Worm (Caenorhabditis elegans) whole organism, L1 larva: ENCODE results near the gene Y53G8B.2.

Experiments
- C04F5.9 ChIP-seq: sonication (generic microtip); optimal IDR thresholded peaks from 2 replicates; lab custom pipeline; 2016; ENCODE audit warnings: missing genetic modification characterization, missing compliant biosample characterization
- F16B12.6 ChIP-seq: fragments of 150-350 bp; optimal IDR thresholded peaks from 2 replicates; lab custom pipeline; 2014; ENCODE audit warnings: missing biosample characterization, missing genetic modification characterization
- Y116A8C.19 ChIP-seq: sonication (generic microtip); optimal IDR thresholded peaks from 2 replicates; lab custom pipeline; 2016; ENCODE audit warnings: missing compliant biosample characterization, missing genetic modification characterization, borderline replicate concordance
- alr-1 ChIP-seq: fragments of 200-800 bp; sonication (Bioruptor generic); optimal IDR thresholded peaks from 2 replicates; lab custom pipeline; 2018; ENCODE audit warnings: borderline replicate concordance, mild to moderate bottlenecking, missing genetic modification characterization, missing compliant biosample characterization
- ceh-63 ChIP-seq: fragments of 200-800 bp; sonication (Bioruptor generic); optimal IDR thresholded peaks from 2 replicates; lab custom pipeline; 2018; ENCODE audit warnings: mild to moderate bottlenecking, missing genetic modification characterization, missing compliant biosample characterization
- ceh-8 ChIP-seq: fragments of 200-800 bp; sonication (Bioruptor generic); optimal IDR thresholded peaks from 2 replicates; lab custom pipeline; 2018; ENCODE audit warnings: mild to moderate bottlenecking, missing genetic modification characterization, moderate library complexity, missing compliant biosample characterization
- ceh-90 ChIP-seq: sonication (generic microtip); optimal IDR thresholded peaks from 2 replicates; lab custom pipeline; 2016; ENCODE audit warnings: missing genetic modification characterization, missing compliant biosample characterization
- elt-3 ChIP-seq, 6 experiments: fragments of 150-350 bp in 1 of 6; sonication (generic microtip); optimal IDR thresholded peaks; 2 replicates each; lab custom pipeline; 2017 to 2018; ENCODE audit warnings: missing biosample characterization in 6 of 6, missing genetic modification characterization in 6 of 6, inconsistent platforms in 1 of 6
- ets-5 ChIP-seq: fragments of 200-800 bp; sonication (Bioruptor generic); IDR thresholded peaks from 2 replicates; pipeline ENCODE4 v1.3.6; 2022; ENCODE audit warnings: missing genetic modification characterization, missing compliant biosample characterization
- fkh-4 ChIP-seq: sonication (generic microtip); optimal IDR thresholded peaks from 2 replicates; lab custom pipeline; 2016; ENCODE audit warnings: missing compliant biosample characterization, missing genetic modification characterization, borderline replicate concordance
- fkh-8 ChIP-seq: sonication (generic microtip); optimal IDR thresholded peaks from 2 replicates; lab custom pipeline; 2016; ENCODE audit warnings: mild to moderate bottlenecking, missing genetic modification characterization, missing compliant biosample characterization
- fos-1 ChIP-seq: fragments of 150-350 bp; optimal IDR thresholded peaks from 2 replicates; lab custom pipeline; 2014; ENCODE audit warnings: missing biosample characterization, missing genetic modification characterization
- grh-1 ChIP-seq: fragments of 200-800 bp; sonication (Bioruptor generic); IDR thresholded peaks from 2 replicates; pipeline ENCODE4 v1.3.6; 2022; ENCODE audit warnings: missing genetic modification reagents, missing genetic modification characterization, missing compliant biosample characterization
- hpl-2 ChIP-seq: fragments of 150-350 bp; optimal IDR thresholded peaks from 2 replicates; lab custom pipeline; 2014; ENCODE audit warnings: missing biosample characterization, missing genetic modification reagents, missing genetic modification characterization
- irx-1 ChIP-seq: sonication (generic microtip); optimal IDR thresholded peaks from 2 replicates; lab custom pipeline; 2016; ENCODE audit warnings: missing genetic modification characterization, missing compliant biosample characterization
- jun-1 ChIP-seq: fragments of 150-350 bp; optimal IDR thresholded peaks from 2 replicates; lab custom pipeline; 2014; ENCODE audit warnings: missing biosample characterization, missing genetic modification reagents, missing genetic modification characterization
- lin-13 ChIP-seq: fragments of 150-350 bp; optimal IDR thresholded peaks from 2 replicates; lab custom pipeline; 2014; ENCODE audit warnings: missing biosample characterization, missing genetic modification reagents, missing genetic modification characterization
- lin-15B ChIP-seq: fragments of 150-350 bp; sonication (generic microtip); optimal IDR thresholded peaks from 3 replicates; lab custom pipeline; 2014; ENCODE audit warnings: missing biosample characterization, missing genetic modification characterization
- lin-35 ChIP-seq, 2 experiments: fragments of 150-350 bp; optimal IDR thresholded peaks; 2 replicates each; lab custom pipeline; 2014; ENCODE audit warnings: missing biosample characterization in 2 of 2, missing genetic modification characterization in 2 of 2, missing genetic modification reagents in 2 of 2
- lin-39 ChIP-seq: fragments of 150-350 bp; optimal IDR thresholded peaks from 2 replicates; lab custom pipeline; 2014; ENCODE audit warnings: missing biosample characterization, missing genetic modification reagents, missing genetic modification characterization
- lir-3 ChIP-seq: sonication (generic microtip); optimal IDR thresholded peaks from 2 replicates; lab custom pipeline; 2016; ENCODE audit warnings: mild to moderate bottlenecking, missing genetic modification characterization, moderate library complexity, missing compliant biosample characterization; ENCODE audit not compliant: poor library complexity
- mab-9 ChIP-seq: fragments of 200-800 bp; sonication (Bioruptor generic); IDR thresholded peaks from 2 replicates; pipeline ENCODE4 v1.3.6; 2022; ENCODE audit warnings: missing genetic modification reagents, missing genetic modification characterization, missing compliant biosample characterization
- nhr-11 ChIP-seq: fragments of 150-350 bp; optimal IDR thresholded peaks from 2 replicates; lab custom pipeline; 2014; ENCODE audit warnings: missing biosample characterization, missing genetic modification characterization
- nhr-19 ChIP-seq: fragments of 200-800 bp; sonication (Bioruptor generic); conservative IDR thresholded peaks from 2 replicates; pipeline ENCODE4 v1.3.6; 2022; ENCODE audit warnings: missing genetic modification characterization, missing compliant biosample characterization
- nhr-237 ChIP-seq: fragments of 150-350 bp; optimal IDR thresholded peaks from 2 replicates; lab custom pipeline; 2014; ENCODE audit warnings: missing biosample characterization, missing genetic modification characterization
- nhr-47 ChIP-seq: sonication (generic microtip); optimal IDR thresholded peaks from 2 replicates; lab custom pipeline; 2016; ENCODE audit warnings: mild to moderate bottlenecking, missing genetic modification characterization, moderate library complexity, missing compliant biosample characterization
- nhr-85 ChIP-seq: sonication (generic microtip); peaks from one replicate; lab custom pipeline; 2016; ENCODE audit warnings: missing genetic modification characterization, inconsistent platforms, missing compliant biosample characterization
- pag-3 ChIP-seq: sonication (generic microtip); optimal IDR thresholded peaks from 2 replicates; lab custom pipeline; 2017; ENCODE audit warnings: missing genetic modification characterization, mild to moderate bottlenecking, missing compliant biosample characterization, antibody characterized with exemption, borderline replicate concordance; ENCODE audit not compliant: insufficient read depth
- pax-3 ChIP-seq: fragments of 200-800 bp; sonication (Bioruptor generic); optimal IDR thresholded peaks from 2 replicates; lab custom pipeline; 2018; ENCODE audit warnings: mild to moderate bottlenecking, missing genetic modification characterization, moderate library complexity, missing compliant biosample characterization
- pqm-1 ChIP-seq: sonication (generic microtip); optimal IDR thresholded peaks from 3 replicates; lab custom pipeline; 2017; ENCODE audit warnings: missing biosample characterization, missing genetic modification characterization
- rnt-1 ChIP-seq: sonication (generic microtip); optimal IDR thresholded peaks from 2 replicates; lab custom pipeline; 2016; ENCODE audit warnings: mild to moderate bottlenecking, missing genetic modification characterization, moderate library complexity, missing compliant biosample characterization
- skn-1 ChIP-seq: fragments of 150-350 bp; optimal IDR thresholded peaks from 2 replicates; lab custom pipeline; 2014; ENCODE audit warnings: missing biosample characterization, missing genetic modification characterization
- snpc-4 ChIP-seq: fragments of 150-350 bp; optimal IDR thresholded peaks from 2 replicates; lab custom pipeline; 2014; ENCODE audit warnings: missing biosample characterization, missing genetic modification characterization
- snu-23 ChIP-seq: sonication (generic microtip); optimal IDR thresholded peaks from 2 replicates; lab custom pipeline; 2016; ENCODE audit warnings: missing genetic modification characterization, missing compliant biosample characterization
- sptf-1 ChIP-seq: fragments of 150-350 bp; optimal IDR thresholded peaks from 2 replicates; lab custom pipeline; 2014; ENCODE audit warnings: missing biosample characterization, missing genetic modification characterization
- sup-37 ChIP-seq: fragments of 200-800 bp; sonication (Bioruptor generic); optimal IDR thresholded peaks from 2 replicates; lab custom pipeline; 2018; ENCODE audit warnings: mild to moderate bottlenecking, missing genetic modification characterization, missing compliant biosample characterization
- tbx-2 ChIP-seq: sonication (generic microtip); optimal IDR thresholded peaks from 2 replicates; lab custom pipeline; 2016; ENCODE audit warnings: missing genetic modification characterization, missing compliant biosample characterization
- unc-86 ChIP-seq: sonication (generic microtip); optimal IDR thresholded peaks from 2 replicates; lab custom pipeline; 2016; ENCODE audit warnings: missing genetic modification characterization, missing compliant biosample characterization
- unc-98 ChIP-seq: fragments of 200-800 bp; sonication (Bioruptor generic); IDR thresholded peaks from 2 replicates; pipeline ENCODE4 v1.3.6; 2022; ENCODE audit warnings: missing genetic modification characterization, missing compliant biosample characterization
- vab-15 ChIP-seq: sonication (generic microtip); optimal IDR thresholded peaks from 2 replicates; lab custom pipeline; 2017; ENCODE audit warnings: missing genotype, mild to moderate bottlenecking, missing genetic modification characterization, missing compliant biosample characterization
- zip-4 ChIP-seq: fragments of 200-800 bp; sonication (Bioruptor generic); optimal IDR thresholded peaks from 2 replicates; lab custom pipeline; 2018; ENCODE audit warnings: mild to moderate bottlenecking, missing genetic modification characterization, moderate library complexity, missing compliant biosample characterization
- ztf-11 ChIP-seq, 2 experiments: sonication (generic microtip); optimal IDR thresholded peaks; 2 replicates each; lab custom pipeline; 2016 to 2017; ENCODE audit warnings: missing genetic modification characterization in 2 of 2, missing biosample characterization in 1 of 2, missing compliant biosample characterization in 1 of 2

Gene Y53G8B.2

ce11 chrIII:3112616-3113015 is 8.9 kb upstream of the Y53G8B.2 start:
- TF ChIP-seq ceh-63 (GFP tag; lab: Kevin White, UChicago) (no peak), fos-1 (tag; lab: Kevin White, UChicago) (no peak), unc-98 (GFP tag; lab: Robert Waterston, UW) (no peak), jun-1 (no peak), lin-13 (GFP tag; lab: Kevin White, UChicago) (no peak), pax-3 (tag; lab: Kevin White, UChicago) (no peak), ztf-11 (tag; optimal IDR thresholded peaks at IDR 0.05; lab: Kevin White, UChicago) (no peak), nhr-237 (tag; lab: Kevin White, UChicago) (no peak), zip-4 (GFP tag; lab: Kevin White, UChicago) (no peak), ets-5 (GFP tag; lab: Robert Waterston, UW) (no peak), lin-35 (GFP tag; optimal IDR thresholded peaks at IDR 0.05; lab: Kevin White, UChicago) (no peak), hpl-2 (no peak), F16B12.6 (no peak), fkh-8 (tag; lab: Kevin White, UChicago) (no peak), alr-1 (tag; lab: Kevin White, UChicago) (no peak), Y116A8C.19 (tag; lab: Kevin White, UChicago) (no peak), skn-1 (tag; lab: Kevin White, UChicago) (no peak), grh-1 (GFP tag; lab: Robert Waterston, UW) (no peak)

DNA sequence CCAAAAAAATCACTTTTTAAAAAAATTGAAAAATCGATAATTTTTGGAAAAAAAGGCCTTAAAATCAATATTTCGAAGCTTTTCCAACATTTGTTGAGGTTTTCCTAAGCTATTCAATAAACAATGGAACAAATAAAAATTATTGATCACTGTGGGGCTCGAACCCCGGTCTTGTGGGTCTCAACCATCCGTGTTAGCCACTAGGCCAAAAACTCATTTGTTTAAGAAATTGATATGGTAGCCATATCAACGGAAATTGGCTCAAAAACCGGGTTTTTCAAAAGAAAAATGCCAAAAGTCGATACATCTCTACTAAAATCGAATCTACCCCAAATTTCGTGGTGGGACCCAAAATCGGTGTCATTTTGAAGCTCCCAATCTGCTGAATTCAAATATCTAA is 8.2 kb upstream of the Y53G8B.2 start:
- no peak for TF ChIP-seq snpc-4 (tag; lab: Kevin White, UChicago)
- no peak for TF ChIP-seq sup-37 (GFP tag; lab: Kevin White, UChicago)
- no peak for TF ChIP-seq fkh-4
- TF ChIP-seq unc-86 (tag; lab: Kevin White, UChicago): no peak
- no peak for TF ChIP-seq sptf-1 (tag; lab: Kevin White, UChicago)
- TF ChIP-seq mab-9 (GFP tag; lab: Robert Waterston, UW): no peak
- no peak for TF ChIP-seq nhr-11 (tag; lab: Kevin White, UChicago)
- TF ChIP-seq ceh-8: no peak
- no peak for TF ChIP-seq pqm-1

ce11 chrIII:3111534-3111933 is 7.8 kb upstream of the Y53G8B.2 start:
- TF ChIP-seq vab-15 (tag; lab: Kevin White, UChicago) (no peak), fkh-8 (tag; lab: Kevin White, UChicago) (no peak), lin-15B (tag; lab: Kevin White, UChicago) (no peak), ceh-8 (no peak), jun-1 (no peak), tbx-2 (no peak), lin-39 (tag; lab: Kevin White, UChicago) (no peak), snu-23 (GFP tag; lab: Kevin White, UChicago) (no peak)

ce11 chrIII:3110614-3111013 is 6.9 kb upstream of the Y53G8B.2 start:
- TF ChIP-seq rnt-1 (tag; lab: Kevin White, UChicago): no peak
- no peak for TF ChIP-seq irx-1 (tag; lab: Kevin White, UChicago)
- TF ChIP-seq nhr-19: no peak
- TF ChIP-seq ceh-90 (tag; lab: Kevin White, UChicago): no peak
- no peak for TF ChIP-seq Y116A8C.19 (tag; lab: Kevin White, UChicago)
- no peak for TF ChIP-seq lir-3 (tag; lab: Kevin White, UChicago)
- TF ChIP-seq nhr-85 (tag; lab: Kevin White, UChicago): no peak
- no peak for TF ChIP-seq C04F5.9 (tag; lab: Kevin White, UChicago)
- TF ChIP-seq jun-1: no peak
- no peak for TF ChIP-seq pag-3 (tag; lab: Kevin White, UChicago)
- TF ChIP-seq elt-3 (tag; optimal IDR thresholded peaks at IDR 0.05; lab: Kevin White, UChicago): no peak
- TF ChIP-seq ets-5 (GFP tag; lab: Robert Waterston, UW): no peak
- TF ChIP-seq nhr-11 (tag; lab: Kevin White, UChicago): no peak
- no peak for TF ChIP-seq lin-35 (GFP tag; optimal IDR thresholded peaks at IDR 0.05; lab: Kevin White, UChicago)
- no peak for TF ChIP-seq nhr-47
- TF ChIP-seq nhr-237 (tag; lab: Kevin White, UChicago): no peak
